Worm (Caenorhabditis elegans) whole organism, L3 larva: ENCODE measurements around the gene F31E8.5.

Experiments used
- R02D3.7 ChIP-seq: fragments of 150-350 bp; optimal IDR thresholded peaks from 2 replicates; lab custom pipeline; 2014; ENCODE audit warnings: missing biosample characterization, missing genetic modification characterization
- ZK546.5 ChIP-seq: sonication (generic microtip); optimal IDR thresholded peaks from 2 replicates; lab custom pipeline; 2017; ENCODE audit warnings: missing biosample characterization, missing genetic modification characterization
- aly-2 ChIP-seq: fragments of 150-350 bp; optimal IDR thresholded peaks from 2 replicates; lab custom pipeline; 2014; ENCODE audit warnings: missing biosample characterization, missing genetic modification characterization
- ceh-16 ChIP-seq: sonication (generic microtip); optimal IDR thresholded peaks from 2 replicates; lab custom pipeline; 2017; ENCODE audit warnings: missing biosample characterization, missing genetic modification characterization
- ceh-9 ChIP-seq: sonication (generic microtip); optimal IDR thresholded peaks from 2 replicates; lab custom pipeline; 2018; ENCODE audit warnings: missing biosample characterization, missing genetic modification characterization
- egl-27 ChIP-seq: sonication (generic microtip); optimal IDR thresholded peaks from 4 replicates; lab custom pipeline; 2017; ENCODE audit warnings: missing biosample characterization, missing genetic modification reagents, missing genetic modification characterization
- egl-5 ChIP-seq: fragments of 150-350 bp; optimal IDR thresholded peaks from 2 replicates; lab custom pipeline; 2017; ENCODE audit warnings: missing biosample characterization, missing genetic modification reagents, missing genetic modification characterization, inconsistent platforms
- elt-1 ChIP-seq: fragments of 150-350 bp; optimal IDR thresholded peaks from 2 replicates; lab custom pipeline; 2014; ENCODE audit warnings: missing biosample characterization, missing genetic modification characterization
- elt-2 ChIP-seq: sonication (generic microtip); optimal IDR thresholded peaks from 2 replicates; lab custom pipeline; 2016; ENCODE audit warnings: missing genetic modification reagents, mild to moderate bottlenecking, missing genetic modification characterization, missing compliant biosample characterization
- elt-3 ChIP-seq, 3 experiments: fragments of 150-350 bp in 1 of 3; sonication (generic microtip) in 2 of 3; optimal IDR thresholded peaks; 2 replicates in 2 of 3; 4 replicates in 1 of 3; lab custom pipeline; 2014 to 2017; ENCODE audit warnings: missing biosample characterization in 3 of 3, missing genetic modification characterization in 3 of 3
- fkh-10 ChIP-seq: sonication (generic microtip); optimal IDR thresholded peaks from 2 replicates; lab custom pipeline; 2017; ENCODE audit warnings: missing biosample characterization, missing genetic modification reagents, missing genetic modification characterization
- fkh-2 ChIP-seq: fragments of 150-350 bp; optimal IDR thresholded peaks from 2 replicates; lab custom pipeline; 2014; ENCODE audit warnings: missing biosample characterization, missing genetic modification reagents, missing genetic modification characterization
- fos-1 ChIP-seq: fragments of 150-350 bp; optimal IDR thresholded peaks from 2 replicates; lab custom pipeline; 2014; ENCODE audit warnings: missing biosample characterization, missing genetic modification characterization
- hmg-11 ChIP-seq: sonication (generic microtip); optimal IDR thresholded peaks from 2 replicates; lab custom pipeline; 2016; ENCODE audit warnings: missing genetic modification characterization, missing compliant biosample characterization
- jun-1 ChIP-seq: fragments of 150-350 bp; optimal IDR thresholded peaks from 2 replicates; lab custom pipeline; 2014; ENCODE audit warnings: missing biosample characterization, missing genetic modification reagents, missing genetic modification characterization
- lin-15B ChIP-seq: fragments of 150-350 bp; optimal IDR thresholded peaks from 2 replicates; lab custom pipeline; 2014; ENCODE audit warnings: missing biosample characterization, missing genetic modification characterization
- lin-39 ChIP-seq: fragments of 150-350 bp; optimal IDR thresholded peaks from 2 replicates; lab custom pipeline; 2018; ENCODE audit warnings: missing biosample characterization, missing genetic modification reagents, missing genetic modification characterization
- lsy-12 ChIP-seq: sonication (generic microtip); optimal IDR thresholded peaks from 2 replicates; lab custom pipeline; 2016; ENCODE audit warnings: mild to moderate bottlenecking, missing genetic modification characterization, missing compliant biosample characterization
- nfya-1 ChIP-seq: sonication (generic microtip); optimal IDR thresholded peaks from 2 replicates; lab custom pipeline; 2017; ENCODE audit warnings: missing genetic modification characterization, mild to moderate bottlenecking, missing compliant biosample characterization, antibody characterized with exemption, moderate library complexity; ENCODE audit not compliant: insufficient read depth
- nhr-12 ChIP-seq: fragments of 150-350 bp; optimal IDR thresholded peaks from 2 replicates; lab custom pipeline; 2014; ENCODE audit warnings: missing biosample characterization, missing genetic modification characterization
- nhr-23 ChIP-seq: fragments of 150-350 bp; optimal IDR thresholded peaks from 2 replicates; lab custom pipeline; 2014; ENCODE audit warnings: missing biosample characterization, missing genetic modification reagents, missing genetic modification characterization
- nhr-25 ChIP-seq: sonication (generic microtip); optimal IDR thresholded peaks from 2 replicates; lab custom pipeline; 2017; ENCODE audit warnings: missing biosample characterization, missing genetic modification characterization
- nhr-43 ChIP-seq: sonication (generic microtip); optimal IDR thresholded peaks from 2 replicates; lab custom pipeline; 2016; ENCODE audit warnings: mild to moderate bottlenecking, missing genetic modification characterization, missing compliant biosample characterization; ENCODE audit not compliant: poor library complexity, severe bottlenecking
- nhr-67 ChIP-seq: fragments of 150-350 bp; optimal IDR thresholded peaks from 2 replicates; lab custom pipeline; 2014; ENCODE audit warnings: missing biosample characterization, missing genetic modification characterization
- nhr-76 ChIP-seq: fragments of 150-350 bp; sonication (generic microtip); optimal IDR thresholded peaks from 5 replicates; lab custom pipeline; 2014; ENCODE audit warnings: missing biosample characterization, missing genetic modification characterization
- nhr-77 ChIP-seq: fragments of 150-350 bp; optimal IDR thresholded peaks from 2 replicates; lab custom pipeline; 2014; ENCODE audit warnings: missing biosample characterization, missing genetic modification characterization
- pha-4 ChIP-seq: fragments of 150-350 bp; optimal IDR thresholded peaks from 2 replicates; lab custom pipeline; 2014; ENCODE audit warnings: missing biosample characterization, missing genetic modification reagents, missing genetic modification characterization
- pqm-1 ChIP-seq: fragments of 150-350 bp; optimal IDR thresholded peaks from 2 replicates; lab custom pipeline; 2017; ENCODE audit warnings: missing biosample characterization, missing genetic modification characterization, inconsistent platforms
- sea-2 ChIP-seq: fragments of 150-350 bp; sonication (generic microtip); optimal IDR thresholded peaks from 4 replicates; lab custom pipeline; 2014; ENCODE audit warnings: missing biosample characterization, missing genetic modification reagents, missing genetic modification characterization
- skn-1 ChIP-seq: fragments of 150-350 bp; optimal IDR thresholded peaks from 2 replicates; lab custom pipeline; 2014; ENCODE audit warnings: missing biosample characterization, missing genetic modification characterization
- snpc-4 ChIP-seq: fragments of 150-350 bp; optimal IDR thresholded peaks from 2 replicates; lab custom pipeline; 2014; ENCODE audit warnings: missing biosample characterization, missing genetic modification characterization
- tbx-2 ChIP-seq: sonication (generic microtip); optimal IDR thresholded peaks from 2 replicates; lab custom pipeline; 2016; ENCODE audit warnings: mild to moderate bottlenecking, missing genetic modification characterization, missing compliant biosample characterization
- unc-39 ChIP-seq: sonication (generic microtip); optimal IDR thresholded peaks from 4 replicates; lab custom pipeline; 2017; ENCODE audit warnings: missing biosample characterization, missing genetic modification characterization
- unc-62 ChIP-seq: fragments of 150-350 bp; sonication (generic microtip); optimal IDR thresholded peaks from 4 replicates; lab custom pipeline; 2014; ENCODE audit warnings: missing biosample characterization, missing genetic modification reagents, missing genetic modification characterization
- zag-1 ChIP-seq: fragments of 150-350 bp; optimal IDR thresholded peaks from 2 replicates; lab custom pipeline; 2014; ENCODE audit warnings: missing biosample characterization, missing genetic modification characterization
- ztf-11 ChIP-seq: fragments of 150-350 bp; optimal IDR thresholded peaks from 2 replicates; lab custom pipeline; 2014; ENCODE audit warnings: missing biosample characterization, missing genetic modification characterization
- ztf-4 ChIP-seq: fragments of 150-350 bp; optimal IDR thresholded peaks from 2 replicates; lab custom pipeline; 2014; ENCODE audit warnings: missing biosample characterization, missing genetic modification characterization

Gene F31E8.5

ce11 chrII:6832207-6832606, 25.1 kb upstream of the F31E8.5 start:
- TF ChIP-seq fkh-10 (GFP tag; lab: Kevin White, UChicago), result peak; percentile 14
- no peak for TF ChIP-seq snpc-4 (tag; lab: Kevin White, UChicago)
- no peak for TF ChIP-seq fkh-2 (tag; lab: Kevin White, UChicago)
- no peak for TF ChIP-seq ZK546.5 (tag; lab: Kevin White, UChicago)
- no peak for TF ChIP-seq ztf-11 (tag; lab: Kevin White, UChicago)
- TF ChIP-seq lsy-12, result no peak

- TF ChIP-seq unc-39 (tag; lab: Kevin White, UChicago), result no peak
- no peak for TF ChIP-seq egl-27 (tag; lab: Kevin White, UChicago)
- no peak for TF ChIP-seq sea-2
- no peak for TF ChIP-seq elt-3 (tag; optimal IDR thresholded peaks at IDR 0.05; lab: Kevin White, UChicago)
- peak; percentile 36 for TF ChIP-seq egl-5 (tag; lab: Kevin White, UChicago)
- TF ChIP-seq zag-1, result no peak
- peak; percentile 29 for TF ChIP-seq pha-4 (tag; lab: Kevin White, UChicago)
- TF ChIP-seq nhr-12 (tag; lab: Kevin White, UChicago), result no peak
- TF ChIP-seq nhr-43 (tag; lab: Kevin White, UChicago), result no peak
- no peak for TF ChIP-seq ztf-4
- peak; percentile 0 for TF ChIP-seq hmg-11 (tag; lab: Kevin White, UChicago)
- TF ChIP-seq elt-1, result peak; percentile 14
Observed at ce11 chrII:6831531-6832201, 24.6 kb upstream of the F31E8.5 start.

DNA sequence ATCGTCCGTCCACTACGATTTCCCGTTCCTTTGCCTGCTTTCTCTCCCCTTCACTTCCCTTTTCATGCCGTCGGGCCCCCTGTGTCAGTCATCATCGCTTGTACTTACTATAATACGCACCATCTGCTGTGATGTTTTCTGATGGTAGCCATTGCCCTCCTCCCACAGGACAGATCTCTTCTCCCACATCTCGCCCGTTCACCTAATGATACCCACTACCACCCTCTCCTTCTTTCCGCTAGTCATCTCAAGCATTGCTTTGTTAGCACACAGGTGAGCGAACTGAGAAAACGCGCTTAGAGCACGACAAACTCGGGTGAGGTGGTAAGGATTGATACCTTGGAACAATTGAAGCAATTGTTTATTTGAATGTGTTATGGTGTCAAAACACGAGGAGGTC, 23.9 kb upstream of the F31E8.5 start:
- TF ChIP-seq nhr-25, result no peak
- TF ChIP-seq ztf-4, result no peak
- no peak for TF ChIP-seq ztf-11 (tag; lab: Kevin White, UChicago)
- TF ChIP-seq fos-1 (tag; lab: Kevin White, UChicago), result no peak
- TF ChIP-seq R02D3.7 (tag; lab: Kevin White, UChicago), result no peak
- TF ChIP-seq nhr-77 (tag; lab: Kevin White, UChicago), result no peak
- TF ChIP-seq skn-1 (tag; lab: Kevin White, UChicago), result no peak
- no peak for TF ChIP-seq ceh-9
- TF ChIP-seq elt-2 (tag; lab: Kevin White, UChicago), result no peak
- TF ChIP-seq ceh-16, result no peak
- TF ChIP-seq jun-1 (tag; lab: Kevin White, UChicago), result no peak
- TF ChIP-seq lin-39 (tag; lab: Kevin White, UChicago), result no peak
- TF ChIP-seq lin-15B (tag; lab: Kevin White, UChicago), result no peak
- no peak for TF ChIP-seq pqm-1 (tag; lab: Kevin White, UChicago)
- TF ChIP-seq, all 47 proteins: peak for 0

DNA sequence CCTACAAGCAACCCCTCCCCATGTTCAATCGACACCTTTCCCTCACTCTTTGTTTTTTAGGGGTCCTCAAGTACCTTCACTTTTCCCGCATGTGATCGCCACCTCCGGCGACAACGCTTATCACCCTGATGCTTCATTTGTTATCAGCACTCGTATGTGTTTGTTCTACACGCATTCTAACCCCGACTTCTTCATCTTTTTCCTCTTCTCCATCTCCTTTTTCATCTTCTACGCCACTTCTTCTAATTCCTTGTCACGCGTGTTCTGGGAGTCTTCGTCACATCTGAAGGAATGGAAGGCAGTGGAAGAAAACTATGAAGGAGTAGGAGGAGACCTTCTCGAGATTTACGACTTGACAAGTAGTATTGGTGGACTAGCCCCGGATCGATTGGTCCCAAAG, 22.9 kb upstream of the F31E8.5 start:
- TF ChIP-seq lin-15B (tag; lab: Kevin White, UChicago) (no peak), unc-62 (GFP tag; lab: Kevin White, UChicago) (peak; percentile 20), elt-1 (peak; percentile 29), elt-2 (tag; lab: Kevin White, UChicago) (peak; percentile 34), nhr-43 (tag; lab: Kevin White, UChicago) (peak; percentile 20), nhr-23 (tag; lab: Kevin White, UChicago) (peak; percentile 38), nhr-76 (tag; lab: Kevin White, UChicago) (no peak), elt-3 (tag; optimal IDR thresholded peaks at IDR 0.05; lab: Kevin White, UChicago) (peak in 1 of 3 experiments; percentile 10)

- TF ChIP-seq unc-62 (GFP tag; lab: Kevin White, UChicago), result peak; percentile 74
- peak; percentile 71 for TF ChIP-seq elt-2 (tag; lab: Kevin White, UChicago)
- TF ChIP-seq jun-1 (tag; lab: Kevin White, UChicago), result peak; percentile 42
- peak; percentile 51 for TF ChIP-seq pqm-1 (tag; lab: Kevin White, UChicago)
- TF ChIP-seq nhr-23 (tag; lab: Kevin White, UChicago), result peak; percentile 52
- TF ChIP-seq unc-39 (tag; lab: Kevin White, UChicago), result no peak
- no peak for TF ChIP-seq nhr-67 (tag; lab: Kevin White, UChicago)
- TF ChIP-seq elt-3 (tag; optimal IDR thresholded peaks at IDR 0.05; lab: Kevin White, UChicago), result peak in 1 of 3 experiments; percentile 74
- TF ChIP-seq aly-2 (tag; lab: Kevin White, UChicago), result no peak
- TF ChIP-seq nfya-1 (tag; lab: Kevin White, UChicago), result peak; percentile 52
- TF ChIP-seq ztf-4, result no peak
- TF ChIP-seq tbx-2 (tag; lab: Kevin White, UChicago), result no peak
- peak; percentile 74 for TF ChIP-seq pha-4 (tag; lab: Kevin White, UChicago)
- TF ChIP-seq elt-1, result peak; percentile 48
- peak; percentile 34 for TF ChIP-seq hmg-11 (tag; lab: Kevin White, UChicago)
- TF ChIP-seq fkh-2 (tag; lab: Kevin White, UChicago), result no peak
- peak; percentile 79 for TF ChIP-seq nhr-25
Observed at ce11 chrII:6829108-6829507, 22.0 kb upstream of the F31E8.5 start.
